Fruit fly (Drosophila melanogaster) whole organism, prepupa: ENCODE results near the gene wb.

Source experiments
- CG15336 ChIP-seq: fragments of 200-800 bp; sonication (Bioruptor generic); IDR thresholded peaks from 2 replicates; pipeline ENCODE4 v1.3.6; 2022; ENCODE audit warnings: missing biosample characterization, missing genetic modification characterization
- CG16779 ChIP-seq: fragments of 200-800 bp; sonication (Bioruptor generic); optimal IDR thresholded peaks from 3 replicates; lab custom pipeline; 2017; ENCODE audit warnings: missing biosample characterization, mild to moderate bottlenecking, missing genetic modification characterization
- CG31627 ChIP-seq: fragments of 200-800 bp; sonication (Bioruptor generic); optimal IDR thresholded peaks from 3 replicates; lab custom pipeline; 2016; ENCODE audit warnings: missing biosample characterization, missing genetic modification characterization
- CG34406 ChIP-seq: fragments of 200-800 bp; sonication (Bioruptor generic); optimal IDR thresholded peaks from 3 replicates; lab custom pipeline; 2016; ENCODE audit warnings: missing biosample characterization, missing genetic modification characterization
- CG6163 ChIP-seq: fragments of 200-800 bp; sonication (Bioruptor generic); IDR thresholded peaks from 3 replicates; pipeline ENCODE4 v1.3.6; 2022; ENCODE audit warnings: missing biosample characterization, missing genetic modification characterization
- CG6276 ChIP-seq: fragments of 200-800 bp; sonication (Bioruptor generic); optimal IDR thresholded peaks from 2 replicates; lab custom pipeline; 2017; ENCODE audit warnings: missing biosample characterization, mild to moderate bottlenecking, missing genetic modification characterization
- CG6792 ChIP-seq: fragments of 200-800 bp; sonication (Bioruptor generic); optimal IDR thresholded peaks from 3 replicates; lab custom pipeline; 2016; ENCODE audit warnings: missing biosample characterization, missing genetic modification characterization
- CG6854 ChIP-seq: fragments of 200-800 bp; sonication (Bioruptor generic); optimal IDR thresholded peaks from 2 replicates; lab custom pipeline; 2017; ENCODE audit warnings: missing biosample characterization, mild to moderate bottlenecking, missing genetic modification characterization
- CG7368 ChIP-seq: fragments of 200-800 bp; sonication (Bioruptor generic); optimal IDR thresholded peaks from 3 replicates; lab custom pipeline; 2016; ENCODE audit warnings: missing biosample characterization, missing genetic modification characterization
- CG8632 ChIP-seq: fragments of 200-800 bp; sonication (Bioruptor generic); optimal IDR thresholded peaks from 3 replicates; lab custom pipeline; 2016; ENCODE audit warnings: missing biosample characterization, missing genetic modification characterization
- CG9139 ChIP-seq: fragments of 200-800 bp; sonication (Bioruptor generic); optimal IDR thresholded peaks from 3 replicates; lab custom pipeline; 2017; ENCODE audit warnings: missing biosample characterization, mild to moderate bottlenecking, missing genetic modification characterization
- Eip75B ChIP-seq: fragments of 200-800 bp; sonication (Bioruptor generic); optimal IDR thresholded peaks from 3 replicates; lab custom pipeline; 2016; ENCODE audit warnings: missing biosample characterization, missing genetic modification characterization
- Eip78C ChIP-seq: fragments of 200-800 bp; sonication (Bioruptor generic); peaks from one replicate; lab custom pipeline; 2016; ENCODE audit warnings: missing biosample characterization, missing genetic modification characterization
- Ets21C ChIP-seq: fragments of 200-800 bp; sonication (Bioruptor generic); optimal IDR thresholded peaks from 3 replicates; lab custom pipeline; 2016; ENCODE audit warnings: missing biosample characterization, missing genetic modification characterization
- Hr38 ChIP-seq: sonication (Bioruptor generic); optimal IDR thresholded peaks from 2 replicates; lab custom pipeline; 2016; ENCODE audit warnings: missing biosample characterization, missing genetic modification characterization
- Sox14 ChIP-seq: fragments of 200-800 bp; sonication (Bioruptor generic); optimal IDR thresholded peaks from 3 replicates; lab custom pipeline; 2016; ENCODE audit warnings: missing biosample characterization, missing genetic modification characterization
- Sox15 ChIP-seq: fragments of 200-800 bp; sonication (Bioruptor generic); optimal IDR thresholded peaks from 3 replicates; lab custom pipeline; 2016; ENCODE audit warnings: missing biosample characterization, missing genetic modification characterization
- lz ChIP-seq: fragments of 200-800 bp; sonication (Bioruptor generic); optimal IDR thresholded peaks from 3 replicates; lab custom pipeline; 2016; ENCODE audit warnings: missing biosample characterization, missing genetic modification characterization

The wb gene

DNA sequence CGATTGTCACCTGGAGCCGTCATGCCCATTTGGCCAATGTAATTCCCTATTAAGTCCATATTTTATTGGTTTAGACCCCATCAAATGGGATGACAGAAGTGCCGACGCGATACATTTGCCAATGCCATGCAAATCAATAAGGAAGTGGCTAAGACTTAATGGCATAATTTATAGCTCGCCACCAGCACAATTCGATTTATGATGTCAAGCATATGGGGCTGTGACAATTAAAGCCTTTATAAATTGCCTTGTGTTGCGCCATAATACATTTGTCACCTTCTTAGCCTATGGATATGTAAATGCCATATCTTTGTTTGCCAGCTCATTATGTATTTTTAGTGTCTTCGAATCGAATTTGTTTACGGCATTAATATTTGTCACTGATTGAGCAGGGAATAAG, 110.4 kb downstream of the wb start:
- TF ChIP-seq CG31627 (GFP tag; lab: Kevin White, UChicago) (no peak), Eip75B (no peak), lz (no peak), Sox14 (GFP tag; lab: Kevin White, UChicago) (no peak), CG8632 (GFP tag; lab: Kevin White, UChicago) (no peak)
- TF ChIP-seq, all 60 proteins: peak for 0

DNA sequence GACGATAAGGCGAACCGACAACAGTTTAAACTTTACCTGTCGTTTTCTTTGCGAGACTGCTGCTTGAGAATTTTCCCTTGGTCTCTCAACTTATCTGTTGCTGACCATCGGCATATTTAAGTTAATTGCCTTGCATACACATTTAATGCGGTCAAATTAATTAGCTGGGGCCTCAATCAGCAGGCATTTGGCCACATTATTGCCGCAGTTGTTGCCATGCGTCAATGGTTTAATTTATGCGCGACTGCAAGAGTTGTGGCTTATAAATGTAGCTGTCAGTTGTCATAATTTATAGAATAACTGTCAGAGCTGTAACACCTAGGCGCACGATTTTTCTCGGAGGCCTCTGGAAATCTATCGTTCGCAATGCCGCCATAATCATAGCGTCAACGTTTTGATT, 111.2 kb downstream of the wb start:
- TF ChIP-seq Hr38 (GFP tag; lab: Kevin White, UChicago) (no peak), CG6792 (GFP tag; lab: Kevin White, UChicago) (no peak), CG6854 (GFP tag; lab: Kevin White, UChicago) (no peak), CG16779 (no peak), Sox15 (no peak), CG15336 (GFP tag; lab: Robert Waterston, UW) (no peak), Eip78C (GFP tag; lab: Kevin White, UChicago) (peak; percentile 6)

DNA sequence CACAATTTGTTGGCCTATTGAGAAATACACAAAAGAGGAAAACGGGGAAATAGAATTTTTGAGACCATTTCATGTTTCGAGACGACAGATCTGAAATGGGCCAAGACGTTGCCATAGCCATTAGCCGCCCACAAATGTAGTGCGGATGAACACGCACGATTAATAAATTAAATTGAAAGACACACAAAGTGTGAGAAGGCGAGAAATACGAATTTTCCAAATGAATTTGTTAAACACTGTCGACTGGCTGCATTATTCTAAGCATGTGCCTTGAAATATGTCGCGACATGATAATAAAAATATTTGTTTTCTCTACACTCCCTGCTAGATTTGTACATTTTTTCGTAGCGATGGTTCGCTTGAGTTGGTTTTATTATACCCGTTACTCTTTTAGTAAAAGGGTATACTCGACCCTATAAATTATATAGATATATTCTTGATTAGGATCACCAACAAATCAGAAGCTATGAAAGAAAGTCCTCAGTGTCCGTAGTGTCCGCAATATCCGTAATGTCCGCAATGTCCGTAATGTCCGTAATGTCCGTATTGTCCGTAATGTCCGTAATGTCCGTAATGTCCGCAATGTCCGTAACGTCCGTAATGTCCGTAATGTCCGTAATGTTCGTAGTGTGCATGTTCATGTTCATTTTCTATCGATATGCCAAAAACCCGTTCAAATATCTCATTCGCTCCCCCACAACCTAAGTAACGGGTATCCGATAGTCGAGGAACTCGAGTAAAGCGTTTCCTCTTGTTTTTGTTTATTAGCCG, 113.8 kb downstream of the wb start:
- TF ChIP-seq CG34406 (GFP tag; lab: Kevin White, UChicago) (no peak), CG9139 (GFP tag; lab: Kevin White, UChicago) (no peak), Ets21C (GFP tag; lab: Kevin White, UChicago) (no peak), CG6276 (GFP tag; lab: Kevin White, UChicago) (no peak), CG7368 (GFP tag; lab: Kevin White, UChicago) (no peak), CG6163 (no peak)
